Worm (Caenorhabditis elegans): ENCODE results near the gene clh-1.

ce11 chrII:11797194-11797593 is 59.1 kb downstream of the clh-1 start:
- TF ChIP-seq nhr-77 (tag; optimal IDR thresholded peaks at IDR 0.05): no peak
- TF ChIP-seq blmp-1 (tag; optimal IDR thresholded peaks at IDR 0.05): no peak
